Fruit fly (Drosophila melanogaster): ENCODE data around the gene CG10738.

DNA sequence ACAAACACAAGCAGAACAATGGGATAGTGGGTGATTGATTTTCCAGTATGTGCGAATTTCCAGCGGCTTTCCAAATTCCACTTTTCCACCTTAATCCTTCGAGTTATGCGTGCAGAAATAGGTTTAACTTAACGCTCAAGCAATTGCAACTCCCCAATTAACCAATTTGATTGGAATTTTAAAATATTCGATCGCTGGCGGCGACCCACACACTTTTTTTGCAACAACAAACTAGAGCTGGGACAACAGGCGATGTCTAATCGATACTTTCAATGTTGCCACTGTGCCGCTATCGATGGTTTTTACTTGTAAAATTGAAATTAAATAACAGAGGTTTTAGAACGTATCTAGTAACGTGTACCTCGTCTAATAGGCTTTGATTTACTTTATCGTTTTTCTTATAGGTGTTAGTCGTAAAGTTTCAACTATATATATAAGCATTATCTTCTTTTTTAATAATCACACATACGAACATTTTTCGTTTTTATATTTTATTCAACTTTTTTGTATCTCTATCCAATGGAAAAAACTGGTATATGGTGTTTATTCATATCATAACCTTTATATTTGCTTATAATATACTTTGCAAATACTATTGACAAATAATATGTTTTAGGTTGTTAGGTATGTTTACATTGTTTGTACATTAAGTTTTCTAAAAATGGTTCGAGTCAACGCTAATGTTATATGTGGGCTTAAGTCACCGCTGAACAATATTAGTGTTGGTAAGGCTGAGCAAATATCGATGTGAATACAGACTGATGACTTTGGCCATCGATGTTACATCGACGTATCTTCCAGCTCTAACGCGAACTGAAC, 35.7 kb downstream of the CG10738 start, which contains the start of the genes Abp1 and Tgi:
- TF ChIP-seq Lpt (GFP tag; optimal IDR thresholded peaks at IDR 0.05) (no peak), Sox14 (GFP tag; optimal IDR thresholded peaks at IDR 0.05) (peak; percentile 57), salr (GFP tag; optimal IDR thresholded peaks at IDR 0.05) (no peak), CG6854 (GFP tag; optimal IDR thresholded peaks at IDR 0.05) (peak; percentile 34), CG6276 (GFP tag; optimal IDR thresholded peaks at IDR 0.05) (no peak)
